Worm (Caenorhabditis elegans) whole organism, young adult: ENCODE results near the gene F01D5.8.
A peak's percentile ranks its signal among the peaks of the same experiment; 100 is the strongest.

Experiments used
- C17E4.6 ChIP-seq: fragments of 200-800 bp; sonication (Bioruptor generic); IDR thresholded peaks from 2 replicates; pipeline ENCODE4 v1.3.6; 2022; ENCODE audit warnings: missing genetic modification reagents, missing genetic modification characterization, missing compliant biosample characterization
- F22D6.2 ChIP-seq: sonication (generic microtip); optimal IDR thresholded peaks from 2 replicates; lab custom pipeline; 2016; ENCODE audit warnings: mild to moderate bottlenecking, missing genetic modification characterization, missing compliant biosample characterization
- F39B2.1 ChIP-seq: fragments of 200-800 bp; sonication (Bioruptor generic); IDR thresholded peaks from 2 replicates; pipeline ENCODE4 v1.3.6; 2022; ENCODE audit warnings: missing genetic modification reagents, missing genetic modification characterization, missing compliant biosample characterization
- F49E8.2 ChIP-seq: sonication (generic microtip); optimal IDR thresholded peaks from 3 replicates; lab custom pipeline; 2017; ENCODE audit warnings: missing genetic modification characterization, mild to moderate bottlenecking, missing compliant biosample characterization, antibody characterized with exemption, moderate library complexity; ENCODE audit not compliant: insufficient read depth
- F57C9.4 ChIP-seq: sonication (generic microtip); optimal IDR thresholded peaks from 2 replicates; lab custom pipeline; 2017; ENCODE audit warnings: mild to moderate bottlenecking, missing genetic modification characterization, missing compliant biosample characterization
- K11D2.4 ChIP-seq: fragments of 200-800 bp; sonication (Bioruptor generic); IDR thresholded peaks from 2 replicates; pipeline ENCODE4 v1.3.6; 2022; ENCODE audit warnings: missing genetic modification reagents, missing genetic modification characterization, missing compliant biosample characterization
- ZK185.1 ChIP-seq: sonication (generic microtip); optimal IDR thresholded peaks from 2 replicates; lab custom pipeline; 2016; ENCODE audit warnings: mild to moderate bottlenecking, missing genetic modification characterization, missing compliant biosample characterization; ENCODE audit not compliant: poor library complexity, severe bottlenecking
- akir-1 ChIP-seq: fragments of 200-800 bp; sonication (Bioruptor generic); optimal IDR thresholded peaks from 2 replicates; lab custom pipeline; 2018; ENCODE audit warnings: mild to moderate bottlenecking, missing genetic modification characterization, moderate library complexity, missing compliant biosample characterization
- ama-1 ChIP-seq, 3 experiments: fragments of 150-350 bp in 1 of 3; sonication (generic microtip) in 2 of 3; optimal IDR thresholded peaks; 2 replicates each; lab custom pipeline; 2014 to 2018; ENCODE audit warnings: missing biosample characterization in 2 of 3, missing genetic modification characterization in 2 of 3, missing genetic modification reagents in 2 of 3
- atf-7 ChIP-seq: sonication (generic microtip); optimal IDR thresholded peaks from 2 replicates; lab custom pipeline; 2017; ENCODE audit warnings: mild to moderate bottlenecking, missing genetic modification characterization, missing compliant biosample characterization
- attf-3 ChIP-seq: fragments of 200-800 bp; sonication (Bioruptor generic); conservative IDR thresholded peaks from 2 replicates; pipeline ENCODE4 v1.3.6; 2022; ENCODE audit warnings: missing genetic modification reagents, missing genetic modification characterization, missing compliant biosample characterization
- ccch-3 ChIP-seq: fragments of 200-800 bp; sonication (Bioruptor generic); optimal IDR thresholded peaks from 2 replicates; lab custom pipeline; 2018; ENCODE audit warnings: mild to moderate bottlenecking, missing genetic modification characterization, missing compliant biosample characterization
- cebp-2 ChIP-seq: fragments of 200-800 bp; sonication (Bioruptor generic); IDR thresholded peaks from 2 replicates; pipeline ENCODE4 v1.3.6; 2022; ENCODE audit warnings: missing genetic modification characterization, missing compliant biosample characterization
- ceh-40 ChIP-seq: fragments of 200-800 bp; sonication (Bioruptor generic); IDR thresholded peaks from 2 replicates; pipeline ENCODE4 v1.3.6; 2022; ENCODE audit warnings: missing genetic modification characterization, missing compliant biosample characterization
- die-1 ChIP-seq: sonication (generic microtip); optimal IDR thresholded peaks from 2 replicates; lab custom pipeline; 2016; ENCODE audit warnings: missing genotype, mild to moderate bottlenecking, missing genetic modification characterization, missing compliant biosample characterization
- efl-1 ChIP-seq: fragments of 150-350 bp; optimal IDR thresholded peaks from 2 replicates; lab custom pipeline; 2014; ENCODE audit warnings: missing biosample characterization, missing genetic modification reagents, missing genetic modification characterization
- ets-4 ChIP-seq: fragments of 200-800 bp; sonication (Bioruptor generic); optimal IDR thresholded peaks from 2 replicates; lab custom pipeline; 2018; ENCODE audit warnings: mild to moderate bottlenecking, missing genetic modification characterization, missing compliant biosample characterization
- fkh-3 ChIP-seq: sonication (generic microtip); optimal IDR thresholded peaks from 2 replicates; lab custom pipeline; 2016; ENCODE audit warnings: mild to moderate bottlenecking, missing genetic modification characterization, missing compliant biosample characterization
- gei-17 ChIP-seq: fragments of 200-800 bp; sonication (Bioruptor generic); optimal IDR thresholded peaks from 2 replicates; lab custom pipeline; 2018; ENCODE audit warnings: mild to moderate bottlenecking, missing genetic modification characterization, missing compliant biosample characterization
- him-1 ChIP-seq: sonication (generic microtip); optimal IDR thresholded peaks from 2 replicates; lab custom pipeline; 2016; ENCODE audit warnings: missing genotype, missing genetic modification reagents, missing genetic modification characterization, missing compliant biosample characterization
- hlh-12 ChIP-seq: sonication (generic microtip); optimal IDR thresholded peaks from 2 replicates; lab custom pipeline; 2016; ENCODE audit warnings: missing genetic modification characterization, missing compliant biosample characterization
- hlh-26 ChIP-seq: fragments of 200-800 bp; sonication (Bioruptor generic); conservative IDR thresholded peaks from 2 replicates; pipeline ENCODE4 v1.3.6; 2022; ENCODE audit warnings: missing genetic modification reagents, missing genetic modification characterization, missing compliant biosample characterization
- hmg-1.2 ChIP-seq: fragments of 200-800 bp; sonication (Bioruptor generic); IDR thresholded peaks from 2 replicates; pipeline ENCODE4 v1.3.6; 2022; ENCODE audit warnings: missing genetic modification reagents, missing genetic modification characterization, missing compliant biosample characterization
- hmg-20 ChIP-seq: fragments of 200-800 bp; sonication (Bioruptor generic); IDR thresholded peaks from 2 replicates; pipeline ENCODE4 v1.3.6; 2022; ENCODE audit warnings: missing genetic modification reagents, missing genetic modification characterization, missing compliant biosample characterization
- let-526 ChIP-seq: fragments of 200-800 bp; sonication (Bioruptor generic); IDR thresholded peaks from 2 replicates; pipeline ENCODE4 v1.3.6; 2022; ENCODE audit warnings: missing genetic modification reagents, missing genetic modification characterization, missing compliant biosample characterization
- let-607 ChIP-seq, 2 experiments: fragments of 200-800 bp in 1 of 2; sonication (Bioruptor generic) in 1 of 2; sonication (generic microtip) in 1 of 2; optimal IDR thresholded peaks; 2 replicates each; lab custom pipeline; 2016 to 2018; ENCODE audit warnings: mild to moderate bottlenecking in 2 of 2, missing compliant biosample characterization in 2 of 2, missing genetic modification characterization in 2 of 2, moderate library complexity in 2 of 2, missing genotype in 1 of 2
- lin-26 ChIP-seq: fragments of 200-800 bp; sonication (Bioruptor generic); IDR thresholded peaks from 2 replicates; pipeline ENCODE4 v1.3.6; 2022; ENCODE audit warnings: missing genetic modification reagents, missing genetic modification characterization, missing compliant biosample characterization
- lin-35 ChIP-seq, 3 experiments: fragments of 150-350 bp in 2 of 3; sonication (generic microtip) in 1 of 3; optimal IDR thresholded peaks; 2 replicates each; lab custom pipeline; 2014 to 2018; ENCODE audit warnings: missing biosample characterization in 3 of 3, missing genetic modification characterization in 3 of 3, missing genetic modification reagents in 3 of 3
- lin-40 ChIP-seq: sonication (generic microtip); optimal IDR thresholded peaks from 2 replicates; lab custom pipeline; 2016; ENCODE audit warnings: missing genetic modification characterization, mild to moderate bottlenecking, missing compliant biosample characterization, missing genotype, missing genetic modification reagents
- lir-1 ChIP-seq: fragments of 200-800 bp; sonication (Bioruptor generic); conservative IDR thresholded peaks from 2 replicates; pipeline ENCODE4 v1.3.6; 2022; ENCODE audit warnings: missing genetic modification reagents, missing genetic modification characterization, missing compliant biosample characterization
- madf-10 ChIP-seq: sonication (generic microtip); optimal IDR thresholded peaks from 2 replicates; lab custom pipeline; 2016; ENCODE audit warnings: mild to moderate bottlenecking, missing genetic modification characterization, missing compliant biosample characterization
- mcd-1 ChIP-seq: fragments of 200-800 bp; sonication (Bioruptor generic); IDR thresholded peaks from 2 replicates; pipeline ENCODE4 v1.3.6; 2022; ENCODE audit warnings: missing genetic modification reagents, missing genetic modification characterization, missing compliant biosample characterization
- nfya-2 ChIP-seq: fragments of 200-800 bp; sonication (Bioruptor generic); IDR thresholded peaks from 2 replicates; pipeline ENCODE4 v1.3.6; 2022; ENCODE audit warnings: missing genetic modification reagents, missing genetic modification characterization, missing compliant biosample characterization
- nhr-120 ChIP-seq: fragments of 200-800 bp; sonication (Bioruptor generic); IDR thresholded peaks from 2 replicates; pipeline ENCODE4 v1.3.6; 2022; ENCODE audit warnings: missing genetic modification characterization, missing compliant biosample characterization
- nhr-179 ChIP-seq: sonication (generic microtip); optimal IDR thresholded peaks from 2 replicates; lab custom pipeline; 2016; ENCODE audit warnings: mild to moderate bottlenecking, missing genetic modification characterization, missing compliant biosample characterization
- pbrm-1 ChIP-seq: fragments of 200-800 bp; sonication (Bioruptor generic); IDR thresholded peaks from 2 replicates; pipeline ENCODE4 v1.3.6; 2022; ENCODE audit warnings: missing genetic modification reagents, missing genetic modification characterization, missing compliant biosample characterization
- repo-1 ChIP-seq: sonication (generic microtip); optimal IDR thresholded peaks from 2 replicates; lab custom pipeline; 2017; ENCODE audit warnings: mild to moderate bottlenecking, missing genetic modification characterization, missing compliant biosample characterization
- snpc-1.1 ChIP-seq: sonication (generic microtip); optimal IDR thresholded peaks from 2 replicates; lab custom pipeline; 2017; ENCODE audit warnings: missing genetic modification characterization, mild to moderate bottlenecking, missing compliant biosample characterization, antibody characterized with exemption, moderate library complexity, missing genotype, missing genetic modification reagents; ENCODE audit not compliant: insufficient read depth
- snpc-3.4 ChIP-seq: sonication (generic microtip); optimal IDR thresholded peaks from 2 replicates; lab custom pipeline; 2017; ENCODE audit warnings: missing genetic modification characterization, mild to moderate bottlenecking, missing compliant biosample characterization, antibody characterized with exemption, moderate library complexity, missing genotype, missing genetic modification reagents
- snpc-4 ChIP-seq, 5 experiments: fragments of 150-350 bp in 1 of 5; sonication (generic microtip) in 4 of 5; optimal IDR thresholded peaks; 2 replicates each; lab custom pipeline; 2014 to 2018; ENCODE audit warnings: missing genetic modification characterization in 5 of 5, missing biosample characterization in 3 of 5, antibody characterized with exemption in 2 of 5, mild to moderate bottlenecking in 2 of 5, missing compliant biosample characterization in 2 of 5, missing genotype in 2 of 5, moderate library complexity in 2 of 5, missing genetic modification reagents in 1 of 5
- sptf-2 ChIP-seq: fragments of 200-800 bp; sonication (Bioruptor generic); optimal IDR thresholded peaks from 2 replicates; lab custom pipeline; 2018; ENCODE audit warnings: mild to moderate bottlenecking, missing genetic modification characterization, missing compliant biosample characterization
- tbx-9 ChIP-seq: sonication (generic microtip); optimal IDR thresholded peaks from 2 replicates; lab custom pipeline; 2016; ENCODE audit warnings: borderline replicate concordance, missing genetic modification characterization, inconsistent platforms, missing compliant biosample characterization
- unc-130 ChIP-seq: sonication (generic microtip); optimal IDR thresholded peaks from 2 replicates; lab custom pipeline; 2016; ENCODE audit warnings: missing genetic modification reagents, missing genetic modification characterization, missing compliant biosample characterization
- unc-62 ChIP-seq: fragments of 150-350 bp; optimal IDR thresholded peaks from 2 replicates; lab custom pipeline; 2014; ENCODE audit warnings: missing biosample characterization, missing genetic modification reagents, missing genetic modification characterization
- ztf-18 ChIP-seq: sonication (generic microtip); optimal IDR thresholded peaks from 2 replicates; lab custom pipeline; 2016; ENCODE audit warnings: missing genotype, mild to moderate bottlenecking, missing genetic modification characterization, missing compliant biosample characterization
- ztf-26 ChIP-seq: sonication (generic microtip); optimal IDR thresholded peaks from 2 replicates; lab custom pipeline; 2017; ENCODE audit warnings: missing genetic modification characterization, missing compliant biosample characterization
- ztf-6 ChIP-seq: fragments of 200-800 bp; sonication (Bioruptor generic); IDR thresholded peaks from 2 replicates; pipeline ENCODE4 v1.3.6; 2022; ENCODE audit warnings: missing genetic modification reagents, missing genetic modification characterization, missing compliant biosample characterization

The F01D5.8 gene

ce11 chrII:14063044-14063500, 52.6 kb downstream of the F01D5.8 start, which contains the start of gene lem-2 (continued):
- TF ChIP-seq ztf-18 (tag; lab: Kevin White, UChicago) (peak; percentile 84), him-1 (tag; lab: Kevin White, UChicago) (no peak), ama-1 (optimal IDR thresholded peaks at IDR 0.05; lab: Kevin White, UChicago) (no peak), ama-1 (GFP tag; optimal IDR thresholded peaks at IDR 0.05; lab: Kevin White, UChicago) (no peak), tbx-9 (no peak), ccch-3 (GFP tag; lab: Kevin White, UChicago) (no peak), nfya-2 (GFP tag; lab: Robert Waterston, UW) (no peak), snpc-1.1 (no peak), F57C9.4 (tag; lab: Kevin White, UChicago) (no peak), lin-40 (tag; lab: Kevin White, UChicago) (peak; percentile 59), cebp-2 (GFP tag; lab: Robert Waterston, UW) (no peak), ceh-40 (no peak), let-526 (0 out of 2 replicates have a peak, but pooled peaks have one; percentile 55), ets-4 (GFP tag; lab: Kevin White, UChicago) (no peak), unc-62 (GFP tag; lab: Kevin White, UChicago) (no peak), lir-1 (GFP tag; lab: Robert Waterston, UW) (0 out of 2 replicates have a peak, but pooled peaks have one; percentile 37), hlh-12 (no peak), F39B2.1 (GFP tag; lab: Robert Waterston, UW) (no peak), snpc-4 (GFP tag; optimal IDR thresholded peaks at IDR 0.05; lab: Kevin White, UChicago) (no peak), snpc-4 (tag; optimal IDR thresholded peaks at IDR 0.05; lab: Kevin White, UChicago) (peak; percentile 9 to 60 (median 32)), ztf-6 (GFP tag; lab: Robert Waterston, UW) (no peak), gei-17 (GFP tag; lab: Kevin White, UChicago) (no peak), pbrm-1 (peak; percentile 64; the same call in 1 of the 2 replicates), hmg-1.2 (GFP tag; lab: Robert Waterston, UW) (peak; percentile 29; the same call in 1 of the 2 replicates), akir-1 (GFP tag; lab: Kevin White, UChicago) (no peak), nhr-179 (tag; lab: Kevin White, UChicago) (no peak), lin-35 (GFP tag; optimal IDR thresholded peaks at IDR 0.05; lab: Kevin White, UChicago) (peak in 1 of 3 experiments; percentile 57), atf-7 (tag; lab: Kevin White, UChicago) (no peak), F49E8.2 (tag; lab: Kevin White, UChicago) (no peak), lin-26 (GFP tag; lab: Robert Waterston, UW) (no peak), efl-1 (peak; percentile 74), F22D6.2 (tag; lab: Kevin White, UChicago) (no peak), mcd-1 (peak; percentile 94), madf-10 (tag; lab: Kevin White, UChicago) (peak; percentile 68), C17E4.6 (GFP tag; lab: Robert Waterston, UW) (no peak), unc-130 (GFP tag; lab: Kevin White, UChicago) (peak; percentile 80), attf-3 (GFP tag; lab: Robert Waterston, UW) (peak; percentile 58), sptf-2 (GFP tag; lab: Kevin White, UChicago) (no peak), snpc-3.4 (tag; lab: Kevin White, UChicago) (no peak), ztf-26 (tag; lab: Kevin White, UChicago) (no peak), nhr-120 (GFP tag; lab: Robert Waterston, UW) (no peak), hmg-20 (GFP tag; lab: Robert Waterston, UW) (no peak), fkh-3 (tag; lab: Kevin White, UChicago) (no peak), hlh-26 (GFP tag; lab: Robert Waterston, UW) (no peak), ZK185.1 (tag; lab: Kevin White, UChicago) (no peak), let-607 (tag; optimal IDR thresholded peaks at IDR 0.05; lab: Kevin White, UChicago) (peak in 1 of 2 experiments; percentile 29), die-1 (no peak), K11D2.4 (GFP tag; lab: Robert Waterston, UW) (0 out of 2 replicates have a peak, but pooled peaks have one; percentile 26), repo-1 (tag; lab: Kevin White, UChicago) (no peak)
